Fruit fly (Drosophila melanogaster): ENCODE measurements around the gene CG1737.
A peak's percentile ranks its signal among the peaks of the same experiment; 100 is the strongest.

The CG1737 gene

dm6 chrX:11393003-11393620 lies 42.7 kb downstream of the CG1737 start (continued):
- TF ChIP-seq Dbx (GFP tag; IDR thresholded peaks at IDR 0.05) (0 out of 3 replicates have a peak, but pooled peaks have one; percentile 47), CG4282 (GFP tag; optimal IDR thresholded peaks at IDR 0.05) (no peak), grau (tag; optimal IDR thresholded peaks at IDR 0.05) (peak; percentile 88), CG4360 (GFP tag; IDR thresholded peaks at IDR 0.05) (no peak), Rfx (GFP tag; IDR thresholded peaks at IDR 0.05) (0 out of 2 replicates have a peak, but pooled peaks have one; percentile 55), nom (GFP tag; optimal IDR thresholded peaks at IDR 0.05) (no peak), sens (GFP tag) (peak; percentile 53), knrl (GFP tag; IDR thresholded peaks at IDR 0.05; ENCODE audit: partially characterized antibody) (no peak), tna (GFP tag; IDR thresholded peaks at IDR 0.05; ENCODE audit: partially characterized antibody) (no peak), Doc3 (GFP tag; IDR thresholded peaks at IDR 0.05; ENCODE audit: partially characterized antibody) (no peak), her (GFP tag; optimal IDR thresholded peaks at IDR 0.05) (no peak), Hr39 (optimal IDR thresholded peaks at IDR 0.05) (no peak), Med (GFP tag) (peak; percentile 69), Tbp (GFP tag; optimal IDR thresholded peaks at IDR 0.05) (no peak), hth (optimal IDR thresholded peaks at IDR 0.05) (no peak), gt (GFP tag; IDR thresholded peaks at IDR 0.05) (no peak), HHEX (GFP tag; optimal IDR thresholded peaks at IDR 0.05) (no peak), CG14014 (GFP tag; IDR thresholded peaks at IDR 0.05) (0 out of 2 replicates have a peak, but pooled peaks have one; percentile 5), cwo (GFP tag; optimal IDR thresholded peaks at IDR 0.05) (no peak), croc (GFP tag; conservative IDR thresholded peaks at IDR 0.05) (no peak), Pdp1 (GFP tag; optimal IDR thresholded peaks at IDR 0.05) (peak in 1 of 2 experiments; percentile 61), sd (tag; optimal IDR thresholded peaks at IDR 0.05) (peak; percentile 96), HLH54F (GFP tag; optimal IDR thresholded peaks at IDR 0.05) (no peak), Ada2b (GFP tag; IDR thresholded peaks at IDR 0.05) (peak; percentile 44; the same call in 1 of the 2 replicates), gcm (GFP tag; optimal IDR thresholded peaks at IDR 0.05) (no peak), CG8765 (GFP tag; IDR thresholded peaks at IDR 0.05) (no peak), CoRest (tag; optimal IDR thresholded peaks at IDR 0.05) (no peak), lbe (GFP tag; optimal IDR thresholded peaks at IDR 0.05) (no peak), CG10543 (GFP tag; optimal IDR thresholded peaks at IDR 0.05) (peak; percentile 32), CG11695 (GFP tag; IDR thresholded peaks at IDR 0.05) (no peak), Nf-YA (GFP tag; IDR thresholded peaks at IDR 0.05) (no peak), gsb-n (tag; optimal IDR thresholded peaks at IDR 0.05) (no peak), CG13424 (tag; optimal IDR thresholded peaks at IDR 0.05) (peak; percentile 23), lab (GFP tag; optimal IDR thresholded peaks at IDR 0.05) (no peak), Hmr (GFP tag; optimal IDR thresholded peaks at IDR 0.05) (no peak), CG15269 (tag; optimal IDR thresholded peaks at IDR 0.05) (peak; percentile 41), CG7928 (GFP tag; optimal IDR thresholded peaks at IDR 0.05) (no peak), CG6175 (GFP tag; IDR thresholded peaks at IDR 0.05) (no peak), Bteb2 (GFP tag; optimal IDR thresholded peaks at IDR 0.05) (no peak), CG7745 (tag; optimal IDR thresholded peaks at IDR 0.05) (no peak), CG5953 (GFP tag; IDR thresholded peaks at IDR 0.05) (no peak), seq (GFP tag; IDR thresholded peaks at IDR 0.05) (no peak), dysf (GFP tag; IDR thresholded peaks at IDR 0.05) (0 out of 3 replicates have a peak, but pooled peaks have one; percentile 31), CG3847 (GFP tag; IDR thresholded peaks at IDR 0.05) (no peak), dmrt99B (tag; optimal IDR thresholded peaks at IDR 0.05) (no peak), cg (GFP tag; optimal IDR thresholded peaks at IDR 0.05) (no peak), sqz (GFP tag; optimal IDR thresholded peaks at IDR 0.05) (peak; percentile 90), CG4404 (GFP tag; IDR thresholded peaks at IDR 0.05) (no peak), ftz-f1 (GFP tag; optimal IDR thresholded peaks at IDR 0.05) (no peak), CG11456 (GFP tag; IDR thresholded peaks at IDR 0.05) (no peak), CG10565 (GFP tag; optimal IDR thresholded peaks at IDR 0.05) (no peak)
